Fruit fly (Drosophila melanogaster) whole organism, embryonic: ENCODE measurements around the gene Snm1.

Source experiments
- ATbp ChIP-seq: fragments of 200-800 bp; sonication (Bioruptor generic); optimal IDR thresholded peaks from 2 replicates; lab custom pipeline; 2017; ENCODE audit warnings: missing biosample characterization, mild to moderate bottlenecking, missing genetic modification characterization, missing genetic modification reagents
- Antp ChIP-seq: fragments of 200-800 bp; sonication (Bioruptor generic); optimal IDR thresholded peaks from 3 replicates; lab custom pipeline; 2016; ENCODE audit warnings: missing biosample characterization, missing genetic modification characterization
- Asciz ChIP-seq: fragments of 200-800 bp; sonication (Bioruptor generic); optimal IDR thresholded peaks from 2 replicates; lab custom pipeline; 2017; ENCODE audit warnings: missing biosample characterization, mild to moderate bottlenecking, missing genetic modification characterization, missing genetic modification reagents
- B-H2 ChIP-seq: fragments of 200-800 bp; sonication (Bioruptor generic); optimal IDR thresholded peaks from 2 replicates; lab custom pipeline; 2018; ENCODE audit warnings: missing biosample characterization, mild to moderate bottlenecking, missing genetic modification characterization
- CG10431 ChIP-seq: fragments of 200-800 bp; sonication (Bioruptor generic); optimal IDR thresholded peaks from 3 replicates; lab custom pipeline; 2018; ENCODE audit warnings: missing biosample characterization, mild to moderate bottlenecking, missing genetic modification characterization
- CG10462 ChIP-seq: fragments of 200-800 bp; sonication (Bioruptor generic); optimal IDR thresholded peaks from 2 replicates; lab custom pipeline; 2016; ENCODE audit warnings: missing biosample characterization, missing genetic modification characterization
- CG10543 ChIP-seq: fragments of 200-800 bp; sonication (Bioruptor generic); optimal IDR thresholded peaks from 3 replicates; lab custom pipeline; 2017; ENCODE audit warnings: missing biosample characterization, mild to moderate bottlenecking, missing genetic modification characterization, moderate library complexity
- CG11560 ChIP-seq: fragments of 200-800 bp; sonication (Bioruptor generic); IDR thresholded peaks from 3 replicates; pipeline ENCODE4 v1.3.6; 2022; ENCODE audit warnings: missing biosample characterization, missing genetic modification characterization
- CG12659 ChIP-seq: fragments of 200-800 bp; sonication (Bioruptor generic); optimal IDR thresholded peaks from 3 replicates; lab custom pipeline; 2017; ENCODE audit warnings: mild to moderate bottlenecking, missing biosample characterization, missing genetic modification reagents, missing genetic modification characterization
- CG14710 ChIP-seq: fragments of 200-800 bp; sonication (Bioruptor generic); optimal IDR thresholded peaks from 3 replicates; lab custom pipeline; 2019; ENCODE audit warnings: missing biosample characterization, mild to moderate bottlenecking, missing genetic modification characterization, moderate library complexity
- CG1602 ChIP-seq: fragments of 200-800 bp; sonication (Bioruptor generic); optimal IDR thresholded peaks from 3 replicates; lab custom pipeline; 2016; ENCODE audit warnings: missing biosample characterization, missing genetic modification characterization
- CG16815 ChIP-seq: fragments of 200-800 bp; sonication (Bioruptor generic); optimal IDR thresholded peaks from 3 replicates; lab custom pipeline; 2017; ENCODE audit warnings: missing biosample characterization, mild to moderate bottlenecking, missing genetic modification characterization
- CG30403 ChIP-seq: fragments of 200-800 bp; sonication (Bioruptor generic); optimal IDR thresholded peaks from 3 replicates; lab custom pipeline; 2016; ENCODE audit warnings: missing biosample characterization, missing genetic modification characterization
- CG30431 ChIP-seq: fragments of 200-800 bp; sonication (Bioruptor generic); optimal IDR thresholded peaks from 2 replicates; lab custom pipeline; 2017; ENCODE audit warnings: missing biosample characterization, missing genetic modification characterization
- CG3065 ChIP-seq: fragments of 200-800 bp; sonication (Bioruptor generic); optimal IDR thresholded peaks from 2 replicates; lab custom pipeline; 2016; ENCODE audit warnings: missing biosample characterization, missing genetic modification characterization
- CG33557 ChIP-seq: fragments of 200-800 bp; sonication (Bioruptor generic); optimal IDR thresholded peaks from 2 replicates; lab custom pipeline; 2019; ENCODE audit warnings: missing biosample characterization, mild to moderate bottlenecking, missing genetic modification characterization, moderate library complexity
- CG4730 ChIP-seq: fragments of 200-800 bp; sonication (Bioruptor generic); IDR thresholded peaks from 2 replicates; pipeline ENCODE4 v1.3.6; 2022; ENCODE audit warnings: missing biosample characterization, missing genetic modification characterization
- CG7372 ChIP-seq: fragments of 200-800 bp; sonication (Bioruptor generic); IDR thresholded peaks from 2 replicates; pipeline ENCODE4 v1.3.6; 2022; ENCODE audit warnings: missing biosample characterization, missing genetic modification characterization
- CG7745 ChIP-seq: fragments of 200-800 bp; sonication (Bioruptor generic); optimal IDR thresholded peaks from 2 replicates; lab custom pipeline; 2018; ENCODE audit warnings: missing biosample characterization, mild to moderate bottlenecking, missing genetic modification characterization, moderate library complexity
- CG8290 ChIP-seq, 3 experiments: fragments of 200-800 bp; sonication (Bioruptor generic); optimal IDR thresholded peaks; 2 replicates each; lab custom pipeline; 2016 to 2019; ENCODE audit warnings: missing biosample characterization in 3 of 3, missing genetic modification characterization in 3 of 3, mild to moderate bottlenecking in 2 of 3, moderate library complexity in 1 of 3
- Fer1 ChIP-seq: fragments of 200-800 bp; sonication (Bioruptor generic); optimal IDR thresholded peaks from 2 replicates; lab custom pipeline; 2017; ENCODE audit warnings: missing biosample characterization, mild to moderate bottlenecking, missing genetic modification characterization
- GATAe ChIP-seq: fragments of 200-800 bp; sonication (Bioruptor generic); conservative IDR thresholded peaks from 2 replicates; pipeline ENCODE4 v1.3.6; 2022; ENCODE audit warnings: missing biosample characterization, missing genetic modification characterization
- HLHmδ ChIP-seq: fragments of 200-800 bp; sonication (Bioruptor generic); optimal IDR thresholded peaks from 2 replicates; lab custom pipeline; 2018; ENCODE audit warnings: missing biosample characterization, mild to moderate bottlenecking, missing genetic modification characterization, moderate library complexity
- Hr3 ChIP-seq: fragments of 200-800 bp; sonication (Bioruptor generic); optimal IDR thresholded peaks from 3 replicates; lab custom pipeline; 2016; ENCODE audit warnings: missing biosample characterization, missing genetic modification characterization
- Mad ChIP-seq: fragments of 200-800 bp; sonication (Bioruptor generic); optimal IDR thresholded peaks from 2 replicates; lab custom pipeline; 2016; ENCODE audit warnings: missing biosample characterization, missing genetic modification characterization
- Mes4 ChIP-seq: fragments of 200-800 bp; sonication (Bioruptor generic); optimal IDR thresholded peaks from 2 replicates; lab custom pipeline; 2016; ENCODE audit warnings: missing biosample characterization, missing genetic modification characterization
- Myb ChIP-seq: fragments of 200-800 bp; sonication (Bioruptor generic); optimal IDR thresholded peaks from 2 replicates; lab custom pipeline; 2016; ENCODE audit warnings: missing biosample characterization, missing genetic modification characterization
- Nf-YA ChIP-seq: fragments of 200-800 bp; sonication (Bioruptor generic); IDR thresholded peaks from 2 replicates; pipeline ENCODE4 v1.3.6; 2022; ENCODE audit warnings: missing biosample characterization, missing genetic modification characterization
- Nf-YC ChIP-seq: fragments of 200-800 bp; optimal IDR thresholded peaks from 3 replicates; lab custom pipeline; 2019; ENCODE audit warnings: missing biosample characterization, mild to moderate bottlenecking, missing genetic modification characterization, moderate library complexity
- PHDP ChIP-seq: fragments of 200-800 bp; sonication (Bioruptor generic); optimal IDR thresholded peaks from 3 replicates; lab custom pipeline; 2018; ENCODE audit warnings: missing biosample characterization, mild to moderate bottlenecking, missing genetic modification characterization, moderate library complexity
- Scr ChIP-seq: fragments of 200-800 bp; sonication (Bioruptor generic); IDR thresholded peaks from 2 replicates; pipeline ENCODE4 v1.3.6; 2022; ENCODE audit warnings: missing biosample characterization, missing genetic modification characterization; ENCODE audit not compliant: partially characterized antibody
- Side ChIP-seq: fragments of 200-800 bp; sonication (Bioruptor generic); optimal IDR thresholded peaks from 2 replicates; lab custom pipeline; 2016; ENCODE audit warnings: missing biosample characterization, missing genetic modification characterization
- Spps ChIP-seq: fragments of 200-800 bp; sonication (Bioruptor generic); optimal IDR thresholded peaks from 2 replicates; lab custom pipeline; 2018; ENCODE audit warnings: missing biosample characterization, mild to moderate bottlenecking, missing genetic modification characterization
- abd-A ChIP-seq: fragments of 200-800 bp; sonication (Bioruptor generic); optimal IDR thresholded peaks from 3 replicates; lab custom pipeline; 2019; ENCODE audit warnings: missing biosample characterization, mild to moderate bottlenecking, missing genetic modification characterization, moderate library complexity
- ara ChIP-seq: fragments of 200-800 bp; sonication (Bioruptor generic); IDR thresholded peaks from 2 replicates; pipeline ENCODE4 v1.3.6; 2022; ENCODE audit warnings: missing biosample characterization, missing genetic modification characterization
- ato ChIP-seq: fragments of 200-800 bp; sonication (Bioruptor generic); IDR thresholded peaks from 2 replicates; pipeline ENCODE4 v1.3.6; 2022; ENCODE audit warnings: missing biosample characterization, missing genetic modification characterization; ENCODE audit not compliant: partially characterized antibody
- cad ChIP-seq: fragments of >200 bp; optimal IDR thresholded peaks from 2 replicates; lab custom pipeline; 2017; ENCODE audit warnings: missing biosample characterization, missing genetic modification characterization
- croc ChIP-seq: fragments of 200-800 bp; sonication (Bioruptor generic); conservative IDR thresholded peaks from 3 replicates; pipeline ENCODE4 v1.3.6; 2022; ENCODE audit warnings: missing biosample characterization, missing genetic modification characterization
- ems ChIP-seq: fragments of 200-800 bp; sonication (Bioruptor generic); optimal IDR thresholded peaks from 3 replicates; lab custom pipeline; 2016; ENCODE audit warnings: missing biosample characterization, missing genetic modification characterization
- fd64A ChIP-seq: fragments of 200-800 bp; sonication (Bioruptor generic); optimal IDR thresholded peaks from 3 replicates; lab custom pipeline; 2018; ENCODE audit warnings: missing biosample characterization, mild to moderate bottlenecking, missing genetic modification characterization
- gcm2 ChIP-seq: fragments of 200-800 bp; sonication (Bioruptor generic); optimal IDR thresholded peaks from 2 replicates; lab custom pipeline; 2016; ENCODE audit warnings: missing biosample characterization, missing genetic modification characterization
- gsb-n ChIP-seq: fragments of 200-800 bp; sonication (Bioruptor generic); optimal IDR thresholded peaks from 3 replicates; lab custom pipeline; 2018; ENCODE audit warnings: missing biosample characterization, mild to moderate bottlenecking, missing genetic modification characterization
- lilli ChIP-seq: fragments of 200-800 bp; sonication (Bioruptor generic); optimal IDR thresholded peaks from 3 replicates; lab custom pipeline; 2016; ENCODE audit warnings: missing biosample characterization, missing genetic modification characterization
- luna ChIP-seq: fragments of 200-800 bp; sonication (Bioruptor generic); optimal IDR thresholded peaks from 2 replicates; lab custom pipeline; 2016; ENCODE audit warnings: missing biosample characterization, missing genetic modification characterization
- nmo ChIP-seq: fragments of 200-800 bp; sonication (Bioruptor generic); optimal IDR thresholded peaks from 2 replicates; lab custom pipeline; 2018; ENCODE audit warnings: missing biosample characterization, mild to moderate bottlenecking, missing genetic modification characterization, moderate library complexity
- prd ChIP-seq, 3 experiments: fragments of >200 bp in 2 of 3; fragments of 200-800 bp in 1 of 3; sonication (Bioruptor generic) in 1 of 3; optimal IDR thresholded peaks in 2 of 3; IDR thresholded peaks in 1 of 3; 2 replicates in 2 of 3; 3 replicates in 1 of 3; pipeline versions ENCODE4 v1.3.6 to Lab custom; 2017 to 2022; ENCODE audit warnings: missing biosample characterization in 1 of 3, missing genetic modification characterization in 1 of 3
- pzg ChIP-seq: fragments of 200-800 bp; sonication (Bioruptor generic); optimal IDR thresholded peaks from 3 replicates; lab custom pipeline; 2018; ENCODE audit warnings: missing biosample characterization, mild to moderate bottlenecking, missing genetic modification characterization, moderate library complexity
- ranshi ChIP-seq: fragments of 200-800 bp; sonication (Bioruptor generic); IDR thresholded peaks from 2 replicates; pipeline ENCODE4 v1.3.6; 2022; ENCODE audit warnings: missing biosample characterization, missing genetic modification characterization
- salm ChIP-seq: fragments of 200-800 bp; sonication (Bioruptor generic); optimal IDR thresholded peaks from 2 replicates; lab custom pipeline; 2018; ENCODE audit warnings: missing biosample characterization, mild to moderate bottlenecking, missing genetic modification characterization
- schlank ChIP-seq: fragments of 200-800 bp; sonication (Bioruptor generic); optimal IDR thresholded peaks from 2 replicates; lab custom pipeline; 2018; ENCODE audit warnings: missing biosample characterization, mild to moderate bottlenecking, missing genetic modification characterization
- zfh1 ChIP-seq: fragments of 200-800 bp; sonication (Bioruptor generic); IDR thresholded peaks from 3 replicates; pipeline ENCODE4 v1.3.6; 2022; ENCODE audit warnings: missing biosample characterization, missing genetic modification characterization

Gene Snm1

DNA sequence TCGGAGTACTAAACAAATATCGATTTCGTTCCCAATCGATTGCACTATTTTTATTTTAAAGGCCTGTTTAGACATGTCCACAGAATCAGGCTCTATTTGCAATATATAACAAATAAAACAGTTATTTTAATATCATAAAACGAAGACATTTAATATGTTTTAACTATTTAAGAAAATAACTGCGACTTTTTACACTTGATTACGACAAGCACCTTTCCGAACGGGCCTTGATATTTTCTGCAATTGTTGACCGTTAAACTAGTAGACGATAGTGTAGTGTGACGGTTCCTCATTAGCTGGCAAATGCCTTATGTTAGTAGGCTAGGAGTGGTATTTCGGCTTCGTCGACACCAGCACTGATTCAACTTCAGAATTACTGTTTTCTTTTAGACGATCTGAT is 13.7 kb downstream of the Snm1 start, which contains the start of the genes CG2931 and Rheb (continued):
- TF ChIP-seq Nf-YC (peak; percentile 61), Mes4 (GFP tag; lab: Kevin White, UChicago) (no peak), CG4730 (GFP tag; lab: Robert Waterston, UW) (peak; percentile 31; the same call in 1 of the 2 replicates), gcm2 (GFP tag; lab: Kevin White, UChicago) (peak; percentile 9), Mad (peak; percentile 44), ATbp (no peak), luna (GFP tag; lab: Kevin White, UChicago) (no peak), ara (GFP tag; lab: Robert Waterston, UW) (peak; percentile 58), pzg (peak; percentile 89), CG30403 (peak; percentile 84), HLHmδ (no peak), CG8290 (GFP tag; optimal IDR thresholded peaks at IDR 0.05; lab: Kevin White, UChicago) (peak; percentile 64), CG8290 (tag; optimal IDR thresholded peaks at IDR 0.05; lab: Kevin White, UChicago) (no peak), prd (optimal IDR thresholded peaks at IDR 0.05; lab: Kevin White, UChicago) (no peak), prd (GFP tag; IDR thresholded peaks at IDR 0.05; lab: Robert Waterston, UW) (peak; percentile 82), CG11560 (no peak), Spps (peak; percentile 23), CG12659 (peak; percentile 88), abd-A (no peak), fd64A (GFP tag; lab: Kevin White, UChicago) (no peak), ems (peak; percentile 45), gsb-n (tag; lab: Kevin White, UChicago) (peak; percentile 29), croc (peak; percentile 30; the same call in 1 of the 3 replicates), CG16815 (GFP tag; lab: Kevin White, UChicago) (peak; percentile 35), CG10431 (GFP tag; lab: Kevin White, UChicago) (peak; percentile 16), PHDP (peak; percentile 75), Nf-YA (GFP tag; lab: Robert Waterston, UW) (no peak), CG1602 (GFP tag; lab: Kevin White, UChicago) (peak; percentile 68), CG10462 (peak; percentile 86), Asciz (no peak), Scr (peak; percentile 85)

- TF ChIP-seq fd64A (GFP tag; lab: Kevin White, UChicago) (no peak), B-H2 (GFP tag; lab: Kevin White, UChicago) (no peak), zfh1 (GFP tag; lab: Robert Waterston, UW) (no peak), ato (GFP tag; lab: Robert Waterston, UW) (no peak), schlank (tag; lab: Kevin White, UChicago) (no peak), CG14710 (tag; lab: Kevin White, UChicago) (no peak), salm (tag; lab: Kevin White, UChicago) (no peak), lilli (no peak), CG7745 (tag; lab: Kevin White, UChicago) (no peak), Side (GFP tag; lab: Kevin White, UChicago) (no peak), nmo (GFP tag; lab: Kevin White, UChicago) (no peak), CG3065 (no peak), CG30431 (no peak), Fer1 (GFP tag; lab: Kevin White, UChicago) (peak; percentile 36), CG7372 (no peak), Hr3 (GFP tag; lab: Kevin White, UChicago) (no peak), Myb (GFP tag; lab: Kevin White, UChicago) (peak; percentile 60), GATAe (no peak), CG33557 (GFP tag; lab: Kevin White, UChicago) (peak; percentile 24), Antp (GFP tag; lab: Kevin White, UChicago) (no peak), ranshi (GFP tag; lab: Robert Waterston, UW) (no peak), cad (GFP tag; lab: Kevin White, UChicago) (no peak), CG10543 (GFP tag; lab: Kevin White, UChicago) (no peak)
Measured at dm6 chr3R:5570635-5571436, 16.0 kb downstream of the Snm1 start, which contains the start of gene CRMP. TSS of gene CRMP (plus strand) at chr3R:5571108.
